Fruit fly (Drosophila melanogaster) whole organism, embryonic: Measurements from ENCODE around the gene RpS14a.

Experiments used
- Ada2b ChIP-seq: fragments of 200-800 bp; sonication (Bioruptor generic); IDR thresholded peaks from 2 replicates; pipeline ENCODE4 v1.3.6; 2022; ENCODE audit warnings: missing biosample characterization, missing genetic modification characterization
- Awh ChIP-seq: fragments of 200-800 bp; sonication (Bioruptor generic); IDR thresholded peaks from 2 replicates; pipeline ENCODE4, ENCODE4 v1.3.6; 2022; ENCODE audit warnings: missing biosample characterization, missing genetic modification characterization
- CG10209 ChIP-seq: fragments of 200-800 bp; sonication (Bioruptor generic); optimal IDR thresholded peaks from 3 replicates; lab custom pipeline; 2017; ENCODE audit warnings: missing biosample characterization, mild to moderate bottlenecking, missing genetic modification characterization, missing genetic modification reagents
- CG10654 ChIP-seq: fragments of 200-800 bp; sonication (Bioruptor generic); optimal IDR thresholded peaks from 2 replicates; lab custom pipeline; 2016; ENCODE audit warnings: missing biosample characterization, missing genetic modification characterization
- CG10959 ChIP-seq: fragments of 200-800 bp; sonication (Bioruptor generic); IDR thresholded peaks from 2 replicates; pipeline ENCODE4 v1.3.6; 2022; ENCODE audit warnings: missing biosample characterization, missing genetic modification characterization
- CG11456 ChIP-seq: fragments of 200-800 bp; sonication (Bioruptor generic); IDR thresholded peaks from 3 replicates; pipeline ENCODE4 v1.3.6; 2022; ENCODE audit warnings: missing biosample characterization, missing genetic modification characterization
- CG11504 ChIP-seq: fragments of 200-800 bp; sonication (Bioruptor generic); optimal IDR thresholded peaks from 3 replicates; lab custom pipeline; 2019; ENCODE audit warnings: missing biosample characterization, mild to moderate bottlenecking, missing genetic modification characterization, moderate library complexity
- CG14441 ChIP-seq: fragments of 200-800 bp; sonication (Bioruptor generic); IDR thresholded peaks from 2 replicates; pipeline ENCODE4 v1.3.6; 2022; ENCODE audit warnings: missing biosample characterization, missing genetic modification characterization
- CG17359 ChIP-seq: fragments of 200-800 bp; sonication (Bioruptor generic); optimal IDR thresholded peaks from 3 replicates; lab custom pipeline; 2018; ENCODE audit warnings: missing biosample characterization, mild to moderate bottlenecking, missing genetic modification characterization, moderate library complexity
- CG17385 ChIP-seq: fragments of 200-800 bp; sonication (Bioruptor generic); optimal IDR thresholded peaks from 3 replicates; lab custom pipeline; 2018; ENCODE audit warnings: missing biosample characterization, mild to moderate bottlenecking, missing genetic modification characterization
- CG17802 ChIP-seq: fragments of 200-800 bp; sonication (Bioruptor generic); optimal IDR thresholded peaks from 2 replicates; lab custom pipeline; 2018; ENCODE audit warnings: missing biosample characterization, mild to moderate bottlenecking, missing genetic modification characterization, moderate library complexity
- CG2129 ChIP-seq: fragments of 200-800 bp; sonication (Bioruptor generic); IDR thresholded peaks from 2 replicates; pipeline ENCODE4 v1.3.6; 2022; ENCODE audit warnings: missing biosample characterization, missing genetic modification characterization; ENCODE audit not compliant: partially characterized antibody
- CG2712 ChIP-seq: fragments of 200-800 bp; optimal IDR thresholded peaks from 3 replicates; lab custom pipeline; 2019; ENCODE audit warnings: missing biosample characterization, mild to moderate bottlenecking, missing genetic modification characterization, moderate library complexity
- CG33213 ChIP-seq: fragments of 200-800 bp; sonication (Bioruptor generic); optimal IDR thresholded peaks from 3 replicates; lab custom pipeline; 2016; ENCODE audit warnings: missing biosample characterization, missing genetic modification characterization
- CG3847 ChIP-seq: fragments of 200-800 bp; sonication (Bioruptor generic); IDR thresholded peaks from 2 replicates; pipeline ENCODE4 v1.3.6; 2022; ENCODE audit warnings: missing biosample characterization, missing genetic modification characterization
- CG4820 ChIP-seq: fragments of 200-800 bp; sonication (Bioruptor generic); optimal IDR thresholded peaks from 3 replicates; lab custom pipeline; 2016; ENCODE audit warnings: missing biosample characterization, missing genetic modification characterization
- CG4854 ChIP-seq: fragments of 200-800 bp; sonication (Bioruptor generic); optimal IDR thresholded peaks from 2 replicates; lab custom pipeline; 2016; ENCODE audit warnings: missing biosample characterization, missing genetic modification characterization, inconsistent platforms
- CG5180 ChIP-seq: fragments of 200-800 bp; sonication (Bioruptor generic); optimal IDR thresholded peaks from 3 replicates; lab custom pipeline; 2017; ENCODE audit warnings: missing biosample characterization, missing genetic modification characterization, mild to moderate bottlenecking, moderate library complexity, missing genetic modification reagents
- CG6683 ChIP-seq: fragments of 200-800 bp; sonication (Bioruptor generic); optimal IDR thresholded peaks from 2 replicates; lab custom pipeline; 2017; ENCODE audit warnings: missing biosample characterization, mild to moderate bottlenecking, missing genetic modification characterization, missing genetic modification reagents
- CG6813 ChIP-seq: fragments of 200-800 bp; sonication (Bioruptor generic); optimal IDR thresholded peaks from 2 replicates; lab custom pipeline; 2017; ENCODE audit warnings: missing biosample characterization, missing genetic modification characterization, mild to moderate bottlenecking, moderate library complexity, missing genetic modification reagents
- CG6854 ChIP-seq: fragments of 200-800 bp; sonication (Bioruptor generic); optimal IDR thresholded peaks from 3 replicates; lab custom pipeline; 2017; ENCODE audit warnings: missing biosample characterization, mild to moderate bottlenecking, missing genetic modification characterization
- CG7745 ChIP-seq: fragments of 200-800 bp; sonication (Bioruptor generic); optimal IDR thresholded peaks from 2 replicates; lab custom pipeline; 2018; ENCODE audit warnings: missing biosample characterization, mild to moderate bottlenecking, missing genetic modification characterization, moderate library complexity
- CG9727 ChIP-seq: fragments of 200-800 bp; sonication (Bioruptor generic); optimal IDR thresholded peaks from 3 replicates; lab custom pipeline; 2017; ENCODE audit warnings: missing biosample characterization, mild to moderate bottlenecking, missing genetic modification characterization
- CG9876 ChIP-seq: fragments of 200-800 bp; sonication (Bioruptor generic); optimal IDR thresholded peaks from 2 replicates; lab custom pipeline; 2016; ENCODE audit warnings: missing biosample characterization, missing genetic modification characterization
- Camta ChIP-seq: fragments of 200-800 bp; sonication (Bioruptor generic); optimal IDR thresholded peaks from 2 replicates; lab custom pipeline; 2016; ENCODE audit warnings: missing biosample characterization, missing genetic modification characterization
- CoRest ChIP-seq: fragments of 200-800 bp; sonication (Bioruptor generic); optimal IDR thresholded peaks from 3 replicates; lab custom pipeline; 2018; ENCODE audit warnings: missing biosample characterization, mild to moderate bottlenecking, missing genetic modification characterization, moderate library complexity
- Deaf1 ChIP-seq: fragments of 200-800 bp; optimal IDR thresholded peaks from 3 replicates; lab custom pipeline; 2019; ENCODE audit warnings: missing biosample characterization, mild to moderate bottlenecking, missing genetic modification characterization, moderate library complexity
- Dip2 ChIP-seq: fragments of 200-800 bp; sonication (Bioruptor generic); IDR thresholded peaks from 2 replicates; pipeline ENCODE4 v1.3.6; 2022; ENCODE audit warnings: missing biosample characterization, missing genetic modification characterization
- Dll ChIP-seq: fragments of 200-800 bp; sonication (Bioruptor generic); IDR thresholded peaks from 4 replicates; pipeline ENCODE4 v1.3.6; 2022; ENCODE audit warnings: missing biosample characterization, missing genetic modification characterization; ENCODE audit not compliant: partially characterized antibody
- Fer1 ChIP-seq: fragments of 200-800 bp; sonication (Bioruptor generic); optimal IDR thresholded peaks from 2 replicates; lab custom pipeline; 2017; ENCODE audit warnings: missing biosample characterization, mild to moderate bottlenecking, missing genetic modification characterization
- H15 ChIP-seq: fragments of 200-800 bp; sonication (Bioruptor generic); IDR thresholded peaks from 3 replicates; pipeline ENCODE4 v1.3.6; 2022; ENCODE audit warnings: missing biosample characterization, missing genetic modification characterization
- HLH3B ChIP-seq: fragments of 200-800 bp; sonication (Bioruptor generic); IDR thresholded peaks from 2 replicates; pipeline ENCODE4 v1.3.6; 2022; ENCODE audit warnings: missing biosample characterization, missing genetic modification characterization
- HLH4C ChIP-seq: fragments of 200-800 bp; sonication (Bioruptor generic); IDR thresholded peaks from 3 replicates; pipeline ENCODE4 v1.3.6; 2022; ENCODE audit warnings: missing biosample characterization, missing genetic modification characterization; ENCODE audit not compliant: partially characterized antibody
- Meics ChIP-seq: fragments of 200-800 bp; sonication (Bioruptor generic); optimal IDR thresholded peaks from 2 replicates; lab custom pipeline; 2017; ENCODE audit warnings: missing biosample characterization, mild to moderate bottlenecking, missing genetic modification characterization
- NC2β ChIP-seq: fragments of 200-800 bp; sonication (Bioruptor generic); optimal IDR thresholded peaks from 2 replicates; lab custom pipeline; 2016; ENCODE audit warnings: missing biosample characterization, missing genetic modification characterization
- Rfx ChIP-seq: fragments of 200-800 bp; sonication (Bioruptor generic); IDR thresholded peaks from 2 replicates; pipeline ENCODE4 v1.3.6; 2022; ENCODE audit warnings: missing biosample characterization, missing genetic modification characterization
- aop ChIP-seq: fragments of 200-800 bp; sonication (Bioruptor generic); IDR thresholded peaks from 2 replicates; pipeline ENCODE4 v1.3.6; 2022; ENCODE audit warnings: missing biosample characterization, missing genetic modification characterization
- bab2 ChIP-seq: fragments of 200-800 bp; sonication (Bioruptor generic); optimal IDR thresholded peaks from 2 replicates; lab custom pipeline; 2016; ENCODE audit warnings: missing biosample characterization, missing genetic modification characterization
- chif ChIP-seq, 2 experiments: fragments of 200-800 bp; sonication (Bioruptor generic); optimal IDR thresholded peaks; 3 replicates each; lab custom pipeline; 2016; ENCODE audit warnings: missing biosample characterization in 2 of 2, missing genetic modification characterization in 2 of 2
- dysf ChIP-seq: fragments of 200-800 bp; sonication (Bioruptor generic); IDR thresholded peaks from 3 replicates; pipeline ENCODE4 v1.3.6; 2022; ENCODE audit warnings: missing biosample characterization, missing genetic modification characterization
- fu2 ChIP-seq: fragments of 200-800 bp; sonication (Bioruptor generic); optimal IDR thresholded peaks from 2 replicates; lab custom pipeline; 2016; ENCODE audit warnings: missing biosample characterization, missing genetic modification characterization
- ind ChIP-seq: fragments of 200-800 bp; sonication (Bioruptor generic); optimal IDR thresholded peaks from 3 replicates; lab custom pipeline; 2016; ENCODE audit warnings: missing biosample characterization, missing genetic modification characterization
- onecut ChIP-seq: fragments of 200-800 bp; sonication (Bioruptor generic); IDR thresholded peaks from 2 replicates; pipeline ENCODE4 v1.3.6; 2022; ENCODE audit warnings: missing biosample characterization, missing genetic modification characterization
- pan ChIP-seq, 4 experiments: fragments of >200 bp in 3 of 4; fragments of 200-800 bp in 1 of 4; sonication (Bioruptor generic) in 1 of 4; optimal IDR thresholded peaks in 3 of 4; IDR thresholded peaks in 1 of 4; 2 replicates each; pipeline versions ENCODE4 v1.3.6 to Lab custom; 2017 to 2022; ENCODE audit warnings: missing biosample characterization in 2 of 4, missing genetic modification characterization in 2 of 4, mixed read lengths in 1 of 4
- pfk ChIP-seq: fragments of 200-800 bp; sonication (Bioruptor generic); optimal IDR thresholded peaks from 2 replicates; lab custom pipeline; 2018; ENCODE audit warnings: missing biosample characterization, mild to moderate bottlenecking, missing genetic modification characterization, moderate library complexity
- pzg ChIP-seq: fragments of 200-800 bp; sonication (Bioruptor generic); optimal IDR thresholded peaks from 3 replicates; lab custom pipeline; 2018; ENCODE audit warnings: missing biosample characterization, mild to moderate bottlenecking, missing genetic modification characterization, moderate library complexity
- sens ChIP-seq: fragments of 200-800 bp; sonication (Bioruptor generic); peaks from one replicate; lab custom pipeline; 2016; ENCODE audit warnings: missing biosample characterization, missing genetic modification characterization
- sens-2 ChIP-seq: fragments of 200-800 bp; sonication (Bioruptor generic); IDR thresholded peaks from 2 replicates; pipeline ENCODE4 v1.3.6; 2022; ENCODE audit warnings: missing biosample characterization, missing genetic modification characterization
- slou ChIP-seq: fragments of 200-800 bp; sonication (Bioruptor generic); optimal IDR thresholded peaks from 3 replicates; lab custom pipeline; 2016; ENCODE audit warnings: missing biosample characterization, missing genetic modification characterization
- so ChIP-seq: fragments of 200-800 bp; sonication (Bioruptor generic); IDR thresholded peaks from 3 replicates; pipeline ENCODE4 v1.3.6; 2022; ENCODE audit warnings: missing biosample characterization, missing genetic modification characterization
- wor ChIP-seq: fragments of 200-800 bp; sonication (Bioruptor generic); IDR thresholded peaks from 2 replicates; pipeline ENCODE4 v1.3.6; 2022; ENCODE audit warnings: missing biosample characterization, missing genetic modification characterization

Gene RpS14a

dm6 chrX:7909482-7909881, 24.1 kb upstream of the RpS14a start (continued):
- no peak for TF ChIP-seq CG10959
- no peak for TF ChIP-seq CG7745
- no peak for TF ChIP-seq Camta (GFP tag; lab: Kevin White, UChicago)
- TF ChIP-seq onecut, result 0 out of 2 replicates have a peak, but pooled peaks have one; percentile 15
- peak; percentile 60 for TF ChIP-seq dysf (GFP tag; lab: Robert Waterston, UW)
- peak; percentile 42 for TF ChIP-seq Meics (GFP tag; lab: Kevin White, UChicago)
- TF ChIP-seq CG17359 (tag; lab: Kevin White, UChicago), result peak; percentile 17
- TF ChIP-seq H15, result no peak
- TF ChIP-seq NC2β, result no peak
- no peak for TF ChIP-seq Awh (GFP tag; lab: Robert Waterston, UW)
- peak; percentile 51; the same call in 1 of the 2 replicates for TF ChIP-seq Ada2b (GFP tag; lab: Robert Waterston, UW)
- TF ChIP-seq CG17802 (tag; lab: Kevin White, UChicago), result no peak
- peak; percentile 12 for TF ChIP-seq ind (GFP tag; lab: Kevin White, UChicago)
- TF ChIP-seq CG9727 (GFP tag; lab: Kevin White, UChicago), result no peak
- TF ChIP-seq CG33213, result no peak
- peak; percentile 29 for TF ChIP-seq CoRest (tag; lab: Kevin White, UChicago)
- TF ChIP-seq sens (GFP tag; lab: Kevin White, UChicago), result peak; percentile 74
- TF ChIP-seq fu2 (GFP tag; lab: Kevin White, UChicago), result no peak
- no peak for TF ChIP-seq pfk (GFP tag; lab: Kevin White, UChicago)
- peak; percentile 5 for TF ChIP-seq CG4820 (GFP tag; lab: Kevin White, UChicago)
- TF ChIP-seq sens-2 (GFP tag; lab: Robert Waterston, UW), result no peak
- no peak for TF ChIP-seq CG10209 (GFP tag; lab: Kevin White, UChicago)
- TF ChIP-seq CG2129 (GFP tag; lab: Robert Waterston, UW), result no peak
- TF ChIP-seq slou (GFP tag; lab: Kevin White, UChicago), result no peak
- peak; percentile 7 for TF ChIP-seq CG2712
- no peak for TF ChIP-seq CG11504
- no peak for TF ChIP-seq so (GFP tag; lab: Robert Waterston, UW)
- TF ChIP-seq aop (GFP tag; lab: Robert Waterston, UW), result no peak
- no peak for TF ChIP-seq Dip2 (GFP tag; lab: Robert Waterston, UW)
- no peak for TF ChIP-seq CG10654
- TF ChIP-seq CG6683 (GFP tag; lab: Kevin White, UChicago), result no peak
- TF ChIP-seq bab2 (GFP tag; lab: Kevin White, UChicago), result peak; percentile 13
- TF ChIP-seq Deaf1 (tag; lab: Kevin White, UChicago), result no peak
- no peak for TF ChIP-seq pzg (GFP tag; lab: Kevin White, UChicago)
- no peak for TF ChIP-seq pan (optimal IDR thresholded peaks at IDR 0.05; lab: Kevin White, UChicago)
- peak in 1 of 2 experiments; percentile 37 for TF ChIP-seq pan (GFP tag; optimal IDR thresholded peaks at IDR 0.05 in 1 of 2, IDR thresholded peaks at IDR 0.05 in 1 of 2)
- TF ChIP-seq CG5180 (GFP tag; lab: Kevin White, UChicago), result no peak
- no peak for TF ChIP-seq HLH4C
- no peak for TF ChIP-seq CG3847 (GFP tag; lab: Robert Waterston, UW)
- 0 out of 2 replicates have a peak, but pooled peaks have one; percentile 25 for TF ChIP-seq HLH3B (GFP tag; lab: Robert Waterston, UW)
- peak; percentile 50 for TF ChIP-seq Rfx (GFP tag; lab: Robert Waterston, UW)
- peak; percentile 65 for TF ChIP-seq CG14441 (GFP tag; lab: Robert Waterston, UW)
- peak; percentile 5 for TF ChIP-seq CG17385 (GFP tag; lab: Kevin White, UChicago)
- no peak for TF ChIP-seq wor (GFP tag; lab: Robert Waterston, UW)
- no peak for TF ChIP-seq chif (GFP tag; optimal IDR thresholded peaks at IDR 0.05; lab: Kevin White, UChicago)
- no peak for TF ChIP-seq CG9876 (GFP tag; lab: Kevin White, UChicago)
- no peak for TF ChIP-seq CG4854 (GFP tag; lab: Kevin White, UChicago)
- TF ChIP-seq CG11456 (GFP tag; lab: Robert Waterston, UW), result no peak
- TF ChIP-seq CG6813 (GFP tag; lab: Kevin White, UChicago), result no peak
- peak; percentile 11 for TF ChIP-seq Fer1 (GFP tag; lab: Kevin White, UChicago)
- no peak for TF ChIP-seq Dll (GFP tag; lab: Robert Waterston, UW)
- no peak for TF ChIP-seq CG6854 (GFP tag; lab: Kevin White, UChicago)
